Fruit fly (Drosophila melanogaster) whole organism, pupa: ENCODE measurements around the gene Ptp69D.

ENCODE experiments used
- CG12605 ChIP-seq: fragments of 200-800 bp; sonication (Bioruptor generic); IDR thresholded peaks from 2 replicates; pipeline ENCODE4 v1.3.6; 2022; ENCODE audit warnings: missing biosample characterization, missing genetic modification characterization
- CG13204 ChIP-seq: fragments of 200-800 bp; sonication (Bioruptor generic); optimal IDR thresholded peaks from 2 replicates; lab custom pipeline; 2018; ENCODE audit warnings: missing biosample characterization, mild to moderate bottlenecking, missing genetic modification characterization, moderate library complexity
- CG14655 ChIP-seq: fragments of 200-800 bp; sonication (Bioruptor generic); optimal IDR thresholded peaks from 3 replicates; lab custom pipeline; 2017; ENCODE audit warnings: mild to moderate bottlenecking, missing biosample characterization, missing genetic modification reagents, missing genetic modification characterization
- CG17806 ChIP-seq: fragments of 200-800 bp; sonication (Bioruptor generic); optimal IDR thresholded peaks from 2 replicates; lab custom pipeline; 2018; ENCODE audit warnings: missing biosample characterization, mild to moderate bottlenecking, missing genetic modification characterization, moderate library complexity
- CG34367 ChIP-seq: fragments of 200-800 bp; sonication (Bioruptor generic); optimal IDR thresholded peaks from 2 replicates; lab custom pipeline; 2018; ENCODE audit warnings: missing biosample characterization, mild to moderate bottlenecking, missing genetic modification characterization
- CG9948 ChIP-seq: fragments of 200-800 bp; sonication (Bioruptor generic); optimal IDR thresholded peaks from 2 replicates; lab custom pipeline; 2018; ENCODE audit warnings: missing biosample characterization, mild to moderate bottlenecking, missing genetic modification characterization, moderate library complexity
- fd96Ca ChIP-seq: fragments of 200-800 bp; sonication (Bioruptor generic); IDR thresholded peaks from 3 replicates; pipeline ENCODE4 v1.3.6; 2022; ENCODE audit warnings: missing biosample characterization, missing genetic modification characterization
- rn ChIP-seq: fragments of 200-800 bp; sonication (Bioruptor generic); IDR thresholded peaks from 2 replicates; pipeline ENCODE4 v1.3.6; 2022; ENCODE audit warnings: missing biosample characterization, missing genetic modification characterization

DNA sequence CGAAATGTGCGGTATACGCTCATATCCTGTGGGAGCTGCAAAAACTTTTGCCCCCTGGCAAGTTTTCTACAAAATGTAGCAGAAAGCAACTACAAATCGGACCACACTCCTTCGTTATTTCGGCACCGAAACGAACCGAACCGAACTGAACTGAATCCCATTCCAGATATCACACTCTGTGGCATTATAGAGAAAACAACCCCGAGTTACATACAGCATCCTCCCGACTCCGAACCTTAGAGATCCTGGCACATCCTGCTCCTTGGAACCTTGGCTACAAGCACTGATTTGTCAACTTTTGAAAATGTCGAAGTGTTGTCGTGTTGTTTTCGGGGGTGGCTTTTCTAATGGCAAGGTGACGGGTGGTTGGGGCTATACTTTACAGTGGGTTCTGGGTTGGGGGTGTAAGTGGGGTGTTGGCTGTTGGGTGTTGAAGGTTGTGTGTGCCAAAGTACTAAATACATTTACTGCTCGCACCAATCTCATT is 34.2 kb upstream of the Ptp69D start:
- TF ChIP-seq rn (GFP tag; lab: Robert Waterston, UW): no peak
- no peak for TF ChIP-seq CG9948
- TF ChIP-seq CG12605 (GFP tag; lab: Robert Waterston, UW): no peak
- TF ChIP-seq CG34367: no peak
- no peak for TF ChIP-seq CG14655 (GFP tag; lab: Kevin White, UChicago)
- TF ChIP-seq CG13204 (GFP tag; lab: Kevin White, UChicago): no peak
- no peak for TF ChIP-seq fd96Ca
- no peak for TF ChIP-seq CG17806 (tag; lab: Kevin White, UChicago)
